Worm (Caenorhabditis elegans): ENCODE measurements around the gene ZK1055.6.
A peak's percentile ranks its signal among the peaks of the same experiment; 100 is the strongest.

The ZK1055.6 gene

DNA sequence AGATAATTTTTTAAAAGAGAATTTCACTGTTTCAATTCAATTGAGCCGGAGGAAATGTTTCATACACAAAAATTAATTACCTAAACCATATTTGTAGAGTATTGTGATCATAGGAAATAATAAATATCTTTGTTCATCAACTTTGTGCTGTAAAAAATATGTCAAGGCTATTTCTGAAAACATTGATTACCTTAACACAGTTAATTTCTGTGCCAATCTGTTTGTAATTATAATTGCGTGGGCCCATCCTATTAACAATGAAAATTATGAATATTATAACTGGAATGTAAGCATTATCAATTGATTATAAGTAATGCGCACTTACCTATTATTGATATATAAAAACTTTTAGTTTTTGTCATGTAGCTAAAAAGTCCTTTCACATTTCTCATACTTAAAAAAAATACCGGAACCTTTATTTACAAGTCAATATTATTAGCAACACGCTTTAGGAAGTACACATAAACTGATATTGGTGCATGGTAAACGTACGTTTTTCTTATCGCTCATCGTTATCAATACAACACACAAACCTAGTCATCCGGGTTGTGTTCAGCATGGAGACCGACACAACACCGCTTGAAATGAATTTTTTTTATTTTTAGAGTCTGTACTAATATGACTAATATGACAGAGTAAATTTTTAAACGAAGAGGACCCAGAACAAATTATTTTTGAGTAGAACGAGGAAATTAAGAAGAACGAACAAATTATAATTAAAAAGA lies 26.8 kb downstream of the ZK1055.6 start, which contains the start of gene fut-2:
Gene fut-2 (minus strand): TSS at position 485 of the 725 bp plus-strand sequence.
- TF ChIP-seq ama-1 (optimal IDR thresholded peaks at IDR 0.05), result no peak
- TF ChIP-seq pes-1 (GFP tag; IDR thresholded peaks at IDR 0.05), result no peak
- no peak for TF ChIP-seq scrt-1 (GFP tag; IDR thresholded peaks at IDR 0.05)
- no peak for TF ChIP-seq aly-1 (tag; optimal IDR thresholded peaks at IDR 0.05)
- no peak for TF ChIP-seq sea-1 (GFP tag; conservative IDR thresholded peaks at IDR 0.05)
- TF ChIP-seq hmbx-1 (tag; optimal IDR thresholded peaks at IDR 0.05), result no peak
- no peak for TF ChIP-seq hnd-1 (tag; optimal IDR thresholded peaks at IDR 0.05)
- no peak for TF ChIP-seq tra-4 (tag; optimal IDR thresholded peaks at IDR 0.05)
- no peak for TF ChIP-seq F13C5.2 (tag; optimal IDR thresholded peaks at IDR 0.05)
- TF ChIP-seq tbx-11 (GFP tag; IDR thresholded peaks at IDR 0.05), result no peak
- TF ChIP-seq ets-7 (tag; optimal IDR thresholded peaks at IDR 0.05), result no peak
- TF ChIP-seq ceh-13 (GFP tag; optimal IDR thresholded peaks at IDR 0.05), result no peak
- TF ChIP-seq tbx-37 (GFP tag; conservative IDR thresholded peaks at IDR 0.05), result no peak
- no peak for TF ChIP-seq ceh-36 (tag; optimal IDR thresholded peaks at IDR 0.05)

- TF ChIP-seq flt-1 (GFP tag; IDR thresholded peaks at IDR 0.05), result no peak
- TF ChIP-seq tra-4 (tag; optimal IDR thresholded peaks at IDR 0.05), result no peak
- TF ChIP-seq F13C5.2 (tag; optimal IDR thresholded peaks at IDR 0.05), result no peak
- no peak for TF ChIP-seq pes-1 (GFP tag; IDR thresholded peaks at IDR 0.05)
- no peak for TF ChIP-seq ceh-36 (tag; optimal IDR thresholded peaks at IDR 0.05)
- TF ChIP-seq ama-1 (optimal IDR thresholded peaks at IDR 0.05), result no peak
- TF ChIP-seq B0310.2 (tag; optimal IDR thresholded peaks at IDR 0.05), result no peak
- no peak for TF ChIP-seq tbx-11 (GFP tag; IDR thresholded peaks at IDR 0.05)
- no peak for TF ChIP-seq hmbx-1 (tag; optimal IDR thresholded peaks at IDR 0.05)
- TF ChIP-seq scrt-1 (GFP tag; IDR thresholded peaks at IDR 0.05), result no peak
- TF ChIP-seq aly-1 (tag; optimal IDR thresholded peaks at IDR 0.05), result no peak
- no peak for TF ChIP-seq tbx-37 (GFP tag; conservative IDR thresholded peaks at IDR 0.05)
- no peak for TF ChIP-seq sea-1 (GFP tag; conservative IDR thresholded peaks at IDR 0.05)
- no peak for TF ChIP-seq hmg-4 (GFP tag; optimal IDR thresholded peaks at IDR 0.05)
- TF ChIP-seq ets-7 (tag; optimal IDR thresholded peaks at IDR 0.05), result no peak
- TF ChIP-seq ceh-13 (GFP tag; optimal IDR thresholded peaks at IDR 0.05), result no peak
- TF ChIP-seq hnd-1 (tag; optimal IDR thresholded peaks at IDR 0.05), result no peak
Measured at ce11 chrV:6565851-6566386, 36.5 kb downstream of the ZK1055.6 start, which contains the start of gene K04A8.1. Gene K04A8.1 (plus strand): TSS chrV:6566336.

DNA sequence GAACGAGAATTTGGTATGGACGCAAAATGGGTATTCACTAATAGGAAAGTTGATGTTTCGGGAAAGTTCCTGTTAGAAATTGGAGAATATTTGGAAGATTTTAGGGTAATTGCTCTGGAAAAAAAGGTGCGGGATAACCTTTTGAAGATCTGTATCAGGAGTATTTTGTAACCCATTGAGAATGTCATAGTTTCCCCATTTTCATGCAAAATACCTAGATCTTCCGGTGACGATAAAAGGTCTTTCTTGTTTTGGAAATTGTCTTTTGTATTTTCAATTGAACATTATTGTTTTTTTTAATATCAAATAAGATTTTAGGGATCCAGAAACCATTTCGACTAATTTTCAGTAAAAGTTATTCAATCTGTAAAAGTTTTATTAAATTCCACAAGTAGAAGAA lies 40.8 kb downstream of the ZK1055.6 start, which contains the start of gene spp-19:
Gene spp-19 (minus strand): TSS at position 101 of the 400 bp plus-strand sequence.
- no peak for TF ChIP-seq hmbx-1 (tag; optimal IDR thresholded peaks at IDR 0.05)
- no peak for TF ChIP-seq tbx-37 (GFP tag; conservative IDR thresholded peaks at IDR 0.05)
- no peak for TF ChIP-seq tra-4 (tag; optimal IDR thresholded peaks at IDR 0.05)
- TF ChIP-seq ets-7 (tag; optimal IDR thresholded peaks at IDR 0.05), result no peak
- no peak for TF ChIP-seq tbx-11 (GFP tag; IDR thresholded peaks at IDR 0.05)
- TF ChIP-seq ceh-36 (tag; optimal IDR thresholded peaks at IDR 0.05), result no peak
- no peak for TF ChIP-seq aly-1 (tag; optimal IDR thresholded peaks at IDR 0.05)

DNA sequence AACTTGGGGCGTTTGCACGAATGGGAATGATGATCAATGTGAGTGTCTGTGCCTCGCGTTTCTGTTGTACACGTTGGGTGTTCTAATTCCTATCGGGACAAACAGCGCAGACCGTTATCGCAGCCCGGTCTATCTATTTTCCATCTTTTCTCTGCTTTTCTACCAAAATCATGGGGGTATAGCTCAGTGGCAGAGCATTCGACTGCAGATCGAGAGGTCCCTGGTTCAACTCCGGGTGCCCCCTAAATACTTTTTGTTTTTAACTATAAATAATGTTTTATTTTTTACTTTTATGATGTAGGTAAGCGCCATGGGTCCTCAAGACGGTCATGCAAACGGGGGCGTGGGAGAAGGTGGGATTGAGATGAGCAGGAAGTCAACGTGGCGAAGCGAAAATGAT lies 42.8 kb downstream of the ZK1055.6 start:
- TF ChIP-seq scrt-1 (GFP tag; IDR thresholded peaks at IDR 0.05) (no peak), tbx-11 (GFP tag; IDR thresholded peaks at IDR 0.05) (0 out of 2 replicates have a peak, but pooled peaks have one; percentile 52)

DNA sequence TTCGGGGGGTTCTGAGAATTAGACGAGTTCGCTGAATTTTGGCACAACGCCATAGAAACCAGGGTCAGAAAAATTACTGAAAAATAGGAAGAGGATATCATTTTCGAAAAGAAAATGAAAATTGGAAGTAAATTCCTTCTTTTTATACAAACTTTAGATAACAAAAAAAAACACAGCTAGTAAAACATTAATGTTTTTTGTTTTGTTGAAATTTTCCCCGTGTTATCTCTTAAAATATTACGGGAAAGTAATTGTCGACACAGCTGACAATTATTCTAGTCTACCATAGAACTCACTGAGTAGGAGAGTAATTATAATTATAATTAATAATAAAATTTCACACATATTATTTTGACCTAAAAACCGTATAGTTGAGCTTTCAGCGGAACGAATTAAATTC lies 43.3 kb downstream of the ZK1055.6 start, which contains the start of gene spp-26:
Gene spp-26 (minus strand): TSS at position 101 of the 400 bp plus-strand sequence.
- TF ChIP-seq ama-1 (optimal IDR thresholded peaks at IDR 0.05) (no peak), aly-1 (tag; optimal IDR thresholded peaks at IDR 0.05) (no peak), scrt-1 (GFP tag; IDR thresholded peaks at IDR 0.05) (no peak), hnd-1 (tag; optimal IDR thresholded peaks at IDR 0.05) (no peak)

ce11 chrV:6558103-6558502 lies 44.3 kb downstream of the ZK1055.6 start, which contains the start of gene spp-20:
Gene spp-20 (minus strand): TSS chrV:6558203.
- TF ChIP-seq ets-7 (tag; optimal IDR thresholded peaks at IDR 0.05) (no peak), hnd-1 (tag; optimal IDR thresholded peaks at IDR 0.05) (no peak), B0310.2 (tag; optimal IDR thresholded peaks at IDR 0.05) (no peak), hmg-4 (GFP tag; optimal IDR thresholded peaks at IDR 0.05) (no peak), tbx-37 (GFP tag; conservative IDR thresholded peaks at IDR 0.05) (no peak), pes-1 (GFP tag; IDR thresholded peaks at IDR 0.05) (no peak), ceh-13 (GFP tag; optimal IDR thresholded peaks at IDR 0.05) (no peak), flt-1 (GFP tag; IDR thresholded peaks at IDR 0.05) (no peak), scrt-1 (GFP tag; IDR thresholded peaks at IDR 0.05) (no peak), F13C5.2 (tag; optimal IDR thresholded peaks at IDR 0.05) (no peak), tra-4 (tag; optimal IDR thresholded peaks at IDR 0.05) (no peak), hmbx-1 (tag; optimal IDR thresholded peaks at IDR 0.05) (no peak), ceh-36 (tag; optimal IDR thresholded peaks at IDR 0.05) (no peak), ama-1 (optimal IDR thresholded peaks at IDR 0.05) (no peak), sea-1 (GFP tag; conservative IDR thresholded peaks at IDR 0.05) (no peak), aly-1 (tag; optimal IDR thresholded peaks at IDR 0.05) (no peak), tbx-11 (GFP tag; IDR thresholded peaks at IDR 0.05) (no peak)

- TF ChIP-seq ama-1 (optimal IDR thresholded peaks at IDR 0.05), result no peak
- no peak for TF ChIP-seq tbx-37 (GFP tag; conservative IDR thresholded peaks at IDR 0.05)
- TF ChIP-seq hmg-4 (GFP tag; optimal IDR thresholded peaks at IDR 0.05), result no peak
- no peak for TF ChIP-seq ceh-36 (tag; optimal IDR thresholded peaks at IDR 0.05)
- no peak for TF ChIP-seq pes-1 (GFP tag; IDR thresholded peaks at IDR 0.05)
Measured at ce11 chrV:6557035-6557434, 45.4 kb downstream of the ZK1055.6 start, which contains the start of gene spp-27. Gene spp-27 (minus strand): TSS chrV:6557135.
